Fruit fly (Drosophila melanogaster) whole organism, embryonic: ENCODE data around the gene TyrRII.

ENCODE experiments used
- Antp ChIP-seq: fragments of 200-800 bp; sonication (Bioruptor generic); optimal IDR thresholded peaks from 3 replicates; lab custom pipeline; 2016; ENCODE audit warnings: missing biosample characterization, missing genetic modification characterization
- Bdp1 ChIP-seq: fragments of 200-800 bp; sonication (Bioruptor generic); optimal IDR thresholded peaks from 3 replicates; lab custom pipeline; 2016; ENCODE audit warnings: missing biosample characterization, missing genetic modification characterization
- CG10462 ChIP-seq: fragments of 200-800 bp; sonication (Bioruptor generic); optimal IDR thresholded peaks from 2 replicates; lab custom pipeline; 2016; ENCODE audit warnings: missing biosample characterization, missing genetic modification characterization
- CG11560 ChIP-seq: fragments of 200-800 bp; sonication (Bioruptor generic); IDR thresholded peaks from 3 replicates; pipeline ENCODE4 v1.3.6; 2022; ENCODE audit warnings: missing biosample characterization, missing genetic modification characterization
- CG12071 ChIP-seq: fragments of 200-800 bp; sonication (Bioruptor generic); optimal IDR thresholded peaks from 3 replicates; lab custom pipeline; 2018; ENCODE audit warnings: missing biosample characterization, mild to moderate bottlenecking, missing genetic modification characterization
- CG13296 ChIP-seq: fragments of 200-800 bp; sonication (Bioruptor generic); optimal IDR thresholded peaks from 3 replicates; lab custom pipeline; 2018; ENCODE audit warnings: missing biosample characterization, mild to moderate bottlenecking, missing genetic modification characterization
- CG13624 ChIP-seq: fragments of 200-800 bp; sonication (Bioruptor generic); optimal IDR thresholded peaks from 2 replicates; lab custom pipeline; 2016; ENCODE audit warnings: missing biosample characterization, missing genetic modification characterization
- CG15269 ChIP-seq: fragments of 200-800 bp; sonication (Bioruptor generic); optimal IDR thresholded peaks from 2 replicates; lab custom pipeline; 2018; ENCODE audit warnings: missing biosample characterization, mild to moderate bottlenecking, missing genetic modification characterization, moderate library complexity
- CG16815 ChIP-seq: fragments of 200-800 bp; sonication (Bioruptor generic); optimal IDR thresholded peaks from 3 replicates; lab custom pipeline; 2017; ENCODE audit warnings: missing biosample characterization, mild to moderate bottlenecking, missing genetic modification characterization
- CG17359 ChIP-seq: fragments of 200-800 bp; sonication (Bioruptor generic); optimal IDR thresholded peaks from 3 replicates; lab custom pipeline; 2018; ENCODE audit warnings: missing biosample characterization, mild to moderate bottlenecking, missing genetic modification characterization, moderate library complexity
- CG17612 ChIP-seq: fragments of 200-800 bp; sonication (Bioruptor generic); IDR thresholded peaks from 2 replicates; pipeline ENCODE4 v1.3.6; 2022; ENCODE audit warnings: missing biosample characterization, missing genetic modification characterization
- CG2889 ChIP-seq: fragments of 200-800 bp; sonication (Bioruptor generic); IDR thresholded peaks from 3 replicates; pipeline ENCODE4 v1.3.6; 2022; ENCODE audit warnings: missing biosample characterization, missing genetic modification characterization
- CG32532 ChIP-seq: fragments of 200-800 bp; sonication (Bioruptor generic); IDR thresholded peaks from 2 replicates; pipeline ENCODE4 v1.3.6; 2022; ENCODE audit warnings: missing biosample characterization, missing genetic modification characterization
- CG34422 ChIP-seq: fragments of 200-800 bp; sonication (Bioruptor generic); IDR thresholded peaks from 3 replicates; pipeline ENCODE4 v1.3.6; 2022; ENCODE audit warnings: missing biosample characterization, missing genetic modification characterization
- CG4328 ChIP-seq: fragments of 200-800 bp; sonication (Bioruptor generic); optimal IDR thresholded peaks from 3 replicates; lab custom pipeline; 2017; ENCODE audit warnings: missing biosample characterization, missing genetic modification reagents, missing genetic modification characterization
- CG5953 ChIP-seq: fragments of 200-800 bp; sonication (Bioruptor generic); IDR thresholded peaks from 2 replicates; pipeline ENCODE4 v1.3.6; 2022; ENCODE audit warnings: missing biosample characterization, missing genetic modification characterization
- CG6175 ChIP-seq: fragments of 200-800 bp; sonication (Bioruptor generic); IDR thresholded peaks from 3 replicates; pipeline ENCODE4 v1.3.6; 2022; ENCODE audit warnings: missing biosample characterization, missing genetic modification characterization
- CG6654 ChIP-seq: fragments of 200-800 bp; sonication (Bioruptor generic); optimal IDR thresholded peaks from 2 replicates; lab custom pipeline; 2017; ENCODE audit warnings: missing biosample characterization, mild to moderate bottlenecking, missing genetic modification characterization
- CG6791 ChIP-seq: fragments of 200-800 bp; sonication (Bioruptor generic); IDR thresholded peaks from 3 replicates; pipeline ENCODE4 v1.3.6; 2022; ENCODE audit warnings: missing biosample characterization, missing genetic modification characterization; ENCODE audit not compliant: partially characterized antibody
- CG8388 ChIP-seq: fragments of 200-800 bp; sonication (Bioruptor generic); optimal IDR thresholded peaks from 2 replicates; lab custom pipeline; 2019; ENCODE audit warnings: missing biosample characterization, mild to moderate bottlenecking, missing genetic modification characterization, moderate library complexity
- Doc2 ChIP-seq: fragments of 200-800 bp; sonication (Bioruptor generic); IDR thresholded peaks from 2 replicates; pipeline ENCODE4 v1.3.6; 2022; ENCODE audit warnings: missing biosample characterization, missing genetic modification characterization
- Ets97D ChIP-seq: fragments of 200-800 bp; sonication (Bioruptor generic); optimal IDR thresholded peaks from 3 replicates; lab custom pipeline; 2016; ENCODE audit warnings: missing biosample characterization, missing genetic modification characterization
- Hr39 ChIP-seq: fragments of >200 bp; optimal IDR thresholded peaks from 2 replicates; lab custom pipeline; 2017
- Hr51 ChIP-seq, 2 experiments: fragments of 200-800 bp; sonication (Bioruptor generic); optimal IDR thresholded peaks; 2 replicates in 1 of 2; 3 replicates in 1 of 2; lab custom pipeline; 2016 to 2018; ENCODE audit warnings: missing biosample characterization in 2 of 2, missing genetic modification characterization in 2 of 2, mild to moderate bottlenecking in 1 of 2, moderate library complexity in 1 of 2
- MBD-R2 ChIP-seq: fragments of 200-800 bp; sonication (Bioruptor generic); IDR thresholded peaks from 2 replicates; pipeline ENCODE4 v1.3.6; 2022; ENCODE audit warnings: missing biosample characterization, missing genetic modification characterization
- Oli ChIP-seq: fragments of 200-800 bp; sonication (Bioruptor generic); optimal IDR thresholded peaks from 2 replicates; lab custom pipeline; 2018; ENCODE audit warnings: missing biosample characterization, mild to moderate bottlenecking, missing genetic modification characterization, moderate library complexity
- Rfx ChIP-seq: fragments of 200-800 bp; sonication (Bioruptor generic); IDR thresholded peaks from 2 replicates; pipeline ENCODE4 v1.3.6; 2022; ENCODE audit warnings: missing biosample characterization, missing genetic modification characterization
- Trl ChIP-seq, 3 experiments: fragments of >200 bp in 2 of 3; fragments of 200-800 bp in 1 of 3; sonication (Bioruptor generic) in 1 of 3; optimal IDR thresholded peaks; 2 replicates in 1 of 3; 3 replicates in 2 of 3; lab custom pipeline; 2016 to 2017; ENCODE audit warnings: missing biosample characterization in 1 of 3, missing genetic modification characterization in 1 of 3
- Usf ChIP-seq: fragments of 200-800 bp; sonication (Bioruptor generic); optimal IDR thresholded peaks from 2 replicates; lab custom pipeline; 2017; ENCODE audit warnings: missing genotype, missing biosample characterization, missing genetic modification characterization
- crol ChIP-seq: fragments of 200-800 bp; sonication (Bioruptor generic); IDR thresholded peaks from 2 replicates; pipeline ENCODE4 v1.3.6; 2022; ENCODE audit warnings: missing biosample characterization, missing genetic modification characterization
- dan ChIP-seq: fragments of 200-800 bp; sonication (Bioruptor generic); IDR thresholded peaks from 2 replicates; pipeline ENCODE4 v1.3.6; 2022; ENCODE audit warnings: missing biosample characterization, missing genetic modification characterization
- emc ChIP-seq: fragments of 200-800 bp; sonication (Bioruptor generic); optimal IDR thresholded peaks from 2 replicates; lab custom pipeline; 2016; ENCODE audit warnings: missing biosample characterization, missing genetic modification characterization
- ewg ChIP-seq: fragments of 200-800 bp; sonication (Bioruptor generic); optimal IDR thresholded peaks from 3 replicates; lab custom pipeline; 2017; ENCODE audit warnings: mild to moderate bottlenecking, missing biosample characterization, missing genetic modification reagents, missing genetic modification characterization
- eyg ChIP-seq: fragments of 200-800 bp; sonication (Bioruptor generic); optimal IDR thresholded peaks from 3 replicates; lab custom pipeline; 2016; ENCODE audit warnings: missing biosample characterization, missing genetic modification characterization
- gcm2 ChIP-seq: fragments of 200-800 bp; sonication (Bioruptor generic); optimal IDR thresholded peaks from 2 replicates; lab custom pipeline; 2016; ENCODE audit warnings: missing biosample characterization, missing genetic modification characterization
- jumu ChIP-seq: fragments of 200-800 bp; sonication (Bioruptor generic); optimal IDR thresholded peaks from 3 replicates; lab custom pipeline; 2016; ENCODE audit warnings: missing biosample characterization, missing genetic modification characterization
- lbe ChIP-seq: fragments of 200-800 bp; sonication (Bioruptor generic); optimal IDR thresholded peaks from 2 replicates; lab custom pipeline; 2016; ENCODE audit warnings: missing biosample characterization, mild to moderate bottlenecking, missing genetic modification characterization
- nau ChIP-seq: fragments of 200-800 bp; sonication (Bioruptor generic); optimal IDR thresholded peaks from 3 replicates; lab custom pipeline; 2017; ENCODE audit warnings: missing biosample characterization, mild to moderate bottlenecking, missing genetic modification characterization, missing genetic modification reagents
- nerfin-1 ChIP-seq: fragments of 200-800 bp; sonication (Bioruptor generic); optimal IDR thresholded peaks from 3 replicates; lab custom pipeline; 2019; ENCODE audit warnings: missing biosample characterization, mild to moderate bottlenecking, missing genetic modification characterization, moderate library complexity
- nerfin-2 ChIP-seq: fragments of 200-800 bp; sonication (Bioruptor generic); IDR thresholded peaks from 2 replicates; pipeline ENCODE4 v1.3.6; 2022; ENCODE audit warnings: missing biosample characterization, missing genetic modification characterization; ENCODE audit not compliant: partially characterized antibody
- pnt ChIP-seq: fragments of 200-800 bp; sonication (Bioruptor generic); optimal IDR thresholded peaks from 3 replicates; lab custom pipeline; 2016; ENCODE audit warnings: missing biosample characterization, missing genetic modification characterization
- row ChIP-seq: fragments of 200-800 bp; sonication (Bioruptor generic); IDR thresholded peaks from 3 replicates; pipeline ENCODE4 v1.3.6; 2022; ENCODE audit warnings: missing biosample characterization, missing genetic modification characterization
- sd ChIP-seq: fragments of 200-800 bp; sonication (Bioruptor generic); optimal IDR thresholded peaks from 3 replicates; lab custom pipeline; 2018; ENCODE audit warnings: missing biosample characterization, mild to moderate bottlenecking, missing genetic modification characterization, moderate library complexity
- slbo ChIP-seq: fragments of 200-800 bp; sonication (Bioruptor generic); IDR thresholded peaks from 2 replicates; pipeline ENCODE4 v1.3.6; 2022; ENCODE audit warnings: missing biosample characterization, missing genetic modification characterization
- sna ChIP-seq: fragments of 200-800 bp; sonication (Bioruptor generic); IDR thresholded peaks from 2 replicates; pipeline ENCODE4 v1.3.6; 2022; ENCODE audit warnings: missing biosample characterization, missing genetic modification characterization; ENCODE audit not compliant: partially characterized antibody
- vnd ChIP-seq: fragments of 200-800 bp; sonication (Bioruptor generic); IDR thresholded peaks from 3 replicates; pipeline ENCODE4 v1.3.6; 2022; ENCODE audit warnings: missing biosample characterization, missing genetic modification characterization; ENCODE audit not compliant: partially characterized antibody
- yki ChIP-seq: fragments of >200 bp; optimal IDR thresholded peaks from 3 replicates; lab custom pipeline; 2018
- z ChIP-seq: fragments of 200-800 bp; sonication (Bioruptor generic); IDR thresholded peaks from 3 replicates; pipeline ENCODE4 v1.3.6; 2022; ENCODE audit warnings: missing biosample characterization, missing genetic modification characterization
- zen ChIP-seq: fragments of 200-800 bp; sonication (Bioruptor generic); optimal IDR thresholded peaks from 3 replicates; lab custom pipeline; 2018; ENCODE audit warnings: missing biosample characterization, mild to moderate bottlenecking, missing genetic modification characterization, moderate library complexity
- zfh1 ChIP-seq: fragments of 200-800 bp; sonication (Bioruptor generic); IDR thresholded peaks from 3 replicates; pipeline ENCODE4 v1.3.6; 2022; ENCODE audit warnings: missing biosample characterization, missing genetic modification characterization

Gene TyrRII

DNA sequence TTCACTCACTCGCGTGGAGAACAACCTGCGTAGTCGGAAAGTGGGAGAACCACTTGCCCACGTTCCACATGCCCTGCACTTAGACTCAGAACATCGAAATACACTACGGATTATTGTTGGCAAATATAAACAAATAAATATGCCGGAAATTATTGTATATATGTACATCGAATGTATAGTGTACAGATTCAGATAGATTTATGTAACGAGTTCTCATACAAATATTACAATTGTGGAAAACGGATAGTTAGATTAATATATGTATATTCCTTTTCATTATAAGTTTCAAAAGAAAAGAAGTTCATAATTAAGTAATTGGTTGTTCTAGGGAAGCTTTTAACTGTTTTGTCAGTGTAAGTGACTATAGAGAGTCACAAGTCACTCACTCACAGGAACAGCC is 38.1 kb downstream of the TyrRII start:
- TF ChIP-seq Antp (GFP tag; lab: Kevin White, UChicago) (no peak), Hr51 (GFP tag; optimal IDR thresholded peaks at IDR 0.05; lab: Kevin White, UChicago) (no peak), emc (GFP tag; lab: Kevin White, UChicago) (no peak), zfh1 (no peak), Hr39 (lab: Kevin White, UChicago) (no peak), gcm2 (GFP tag; lab: Kevin White, UChicago) (no peak), CG5953 (GFP tag; lab: Robert Waterston, UW) (no peak), z (GFP tag; lab: Robert Waterston, UW) (no peak), CG4328 (no peak), CG13624 (GFP tag; lab: Kevin White, UChicago) (no peak), eyg (GFP tag; lab: Kevin White, UChicago) (no peak), pnt (GFP tag; lab: Kevin White, UChicago) (no peak), jumu (GFP tag; lab: Kevin White, UChicago) (no peak), dan (no peak), CG15269 (tag; lab: Kevin White, UChicago) (no peak), Doc2 (GFP tag; lab: Robert Waterston, UW) (no peak), CG11560 (tag; lab: Robert Waterston, UW) (no peak), CG2889 (GFP tag; lab: Robert Waterston, UW) (no peak), CG12071 (no peak), CG17612 (GFP tag; lab: Robert Waterston, UW) (no peak)

- TF ChIP-seq crol (GFP tag; lab: Robert Waterston, UW) (peak; percentile 64), Rfx (GFP tag; lab: Robert Waterston, UW) (peak; percentile 33; the same call in 1 of the 2 replicates), lbe (no peak), nerfin-1 (peak; percentile 84), slbo (GFP tag; lab: Robert Waterston, UW) (peak; percentile 4; the same call in 1 of the 2 replicates), CG6654 (GFP tag; lab: Kevin White, UChicago) (no peak), zen (no peak), yki (lab: Kevin White, UChicago) (peak; percentile 22), z (GFP tag; lab: Robert Waterston, UW) (peak; percentile 69; the same call in 2 of the 3 replicates), vnd (no peak), CG34422 (GFP tag; lab: Robert Waterston, UW) (0 out of 3 replicates have a peak, but pooled peaks have one; percentile 12), sna (GFP tag; lab: Robert Waterston, UW) (0 out of 2 replicates have a peak, but pooled peaks have one; percentile 26), CG6175 (GFP tag; lab: Robert Waterston, UW) (0 out of 3 replicates have a peak, but pooled peaks have one; percentile 57), CG16815 (GFP tag; lab: Kevin White, UChicago) (no peak), nau (GFP tag; lab: Kevin White, UChicago) (no peak), Trl (optimal IDR thresholded peaks at IDR 0.05; lab: Kevin White, UChicago) (peak; percentile 79 to 88), Trl (GFP tag; optimal IDR thresholded peaks at IDR 0.05; lab: Kevin White, UChicago) (no peak), row (GFP tag; lab: Robert Waterston, UW) (peak; percentile 26; the same call in 1 of the 3 replicates), CG10462 (GFP tag; lab: Kevin White, UChicago) (no peak), ewg (GFP tag; lab: Kevin White, UChicago) (peak; percentile 25), sd (tag; lab: Kevin White, UChicago) (peak; percentile 88), nerfin-2 (GFP tag; lab: Robert Waterston, UW) (0 out of 2 replicates have a peak, but pooled peaks have one; percentile 11), Ets97D (GFP tag; lab: Kevin White, UChicago) (no peak), MBD-R2 (GFP tag; lab: Robert Waterston, UW) (peak; percentile 20; the same call in 1 of the 2 replicates), CG32532 (GFP tag; lab: Robert Waterston, UW) (peak; percentile 47), CG8388 (GFP tag; lab: Kevin White, UChicago) (no peak), Oli (no peak), Usf (GFP tag; lab: Kevin White, UChicago) (no peak), CG6791 (GFP tag; lab: Robert Waterston, UW) (no peak), CG13296 (GFP tag; lab: Kevin White, UChicago) (no peak), CG17359 (no peak), Bdp1 (GFP tag; lab: Kevin White, UChicago) (no peak)
Measured at dm6 chr3R:17776104-17776589, 39.7 kb downstream of the TyrRII start.
